Fruit fly (Drosophila melanogaster) whole organism, prepupa: ENCODE data around the gene Tango10.

Experiments used
- CG10631 ChIP-seq: fragments of 200-800 bp; sonication (Bioruptor generic); optimal IDR thresholded peaks from 2 replicates; lab custom pipeline; 2016; ENCODE audit warnings: missing biosample characterization, missing genetic modification characterization
- CG10669 ChIP-seq: fragments of 200-800 bp; sonication (Bioruptor generic); optimal IDR thresholded peaks from 3 replicates; lab custom pipeline; 2018; ENCODE audit warnings: missing biosample characterization, mild to moderate bottlenecking, missing genetic modification characterization, moderate library complexity
- CG11294 ChIP-seq: fragments of 200-800 bp; sonication (Bioruptor generic); IDR thresholded peaks from 2 replicates; pipeline ENCODE4 v1.3.6; 2022; ENCODE audit warnings: missing biosample characterization, missing genetic modification characterization
- CG15336 ChIP-seq: fragments of 200-800 bp; sonication (Bioruptor generic); IDR thresholded peaks from 2 replicates; pipeline ENCODE4 v1.3.6; 2022; ENCODE audit warnings: missing biosample characterization, missing genetic modification characterization
- CG16779 ChIP-seq: fragments of 200-800 bp; sonication (Bioruptor generic); optimal IDR thresholded peaks from 3 replicates; lab custom pipeline; 2017; ENCODE audit warnings: missing biosample characterization, mild to moderate bottlenecking, missing genetic modification characterization
- CG32006 ChIP-seq: fragments of 200-800 bp; sonication (Bioruptor generic); optimal IDR thresholded peaks from 3 replicates; lab custom pipeline; 2017; ENCODE audit warnings: missing biosample characterization, mild to moderate bottlenecking, missing genetic modification characterization
- CG3919 ChIP-seq: fragments of 200-800 bp; sonication (Bioruptor generic); optimal IDR thresholded peaks from 3 replicates; lab custom pipeline; 2016; ENCODE audit warnings: missing biosample characterization, missing genetic modification characterization
- CG4318 ChIP-seq: fragments of 200-800 bp; sonication (Bioruptor generic); optimal IDR thresholded peaks from 3 replicates; lab custom pipeline; 2017; ENCODE audit warnings: missing biosample characterization, mild to moderate bottlenecking, missing genetic modification characterization
- CG6276 ChIP-seq: fragments of 200-800 bp; sonication (Bioruptor generic); optimal IDR thresholded peaks from 2 replicates; lab custom pipeline; 2017; ENCODE audit warnings: missing biosample characterization, mild to moderate bottlenecking, missing genetic modification characterization
- CG6808 ChIP-seq: fragments of 200-800 bp; sonication (Bioruptor generic); optimal IDR thresholded peaks from 3 replicates; lab custom pipeline; 2017; ENCODE audit warnings: missing biosample characterization, missing genetic modification characterization, mild to moderate bottlenecking, moderate library complexity, missing genetic modification reagents
- CG6854 ChIP-seq: fragments of 200-800 bp; sonication (Bioruptor generic); optimal IDR thresholded peaks from 2 replicates; lab custom pipeline; 2017; ENCODE audit warnings: missing biosample characterization, mild to moderate bottlenecking, missing genetic modification characterization
- CG7368 ChIP-seq: fragments of 200-800 bp; sonication (Bioruptor generic); optimal IDR thresholded peaks from 3 replicates; lab custom pipeline; 2016; ENCODE audit warnings: missing biosample characterization, missing genetic modification characterization
- CG8119 ChIP-seq: fragments of 200-800 bp; sonication (Bioruptor generic); IDR thresholded peaks from 3 replicates; pipeline ENCODE4 v1.3.6; 2022; ENCODE audit warnings: missing biosample characterization, missing genetic modification characterization
- CG8319 ChIP-seq: fragments of 200-800 bp; sonication (Bioruptor generic); optimal IDR thresholded peaks from 3 replicates; lab custom pipeline; 2016; ENCODE audit warnings: missing biosample characterization, missing genetic modification characterization
- CG8632 ChIP-seq: fragments of 200-800 bp; sonication (Bioruptor generic); optimal IDR thresholded peaks from 3 replicates; lab custom pipeline; 2016; ENCODE audit warnings: missing biosample characterization, missing genetic modification characterization
- CG9139 ChIP-seq: fragments of 200-800 bp; sonication (Bioruptor generic); optimal IDR thresholded peaks from 3 replicates; lab custom pipeline; 2017; ENCODE audit warnings: missing biosample characterization, mild to moderate bottlenecking, missing genetic modification characterization
- Eip75B ChIP-seq: fragments of 200-800 bp; sonication (Bioruptor generic); optimal IDR thresholded peaks from 3 replicates; lab custom pipeline; 2016; ENCODE audit warnings: missing biosample characterization, missing genetic modification characterization
- Eip78C ChIP-seq: fragments of 200-800 bp; sonication (Bioruptor generic); peaks from one replicate; lab custom pipeline; 2016; ENCODE audit warnings: missing biosample characterization, missing genetic modification characterization
- Eip93F ChIP-seq: fragments of 200-800 bp; sonication (Bioruptor generic); optimal IDR thresholded peaks from 2 replicates; lab custom pipeline; 2016; ENCODE audit warnings: missing biosample characterization, mild to moderate bottlenecking, missing genetic modification characterization
- Ets21C ChIP-seq: fragments of 200-800 bp; sonication (Bioruptor generic); optimal IDR thresholded peaks from 3 replicates; lab custom pipeline; 2016; ENCODE audit warnings: missing biosample characterization, missing genetic modification characterization
- Ets96B ChIP-seq: fragments of 200-800 bp; optimal IDR thresholded peaks from 2 replicates; lab custom pipeline; 2019; ENCODE audit warnings: missing biosample characterization, mild to moderate bottlenecking, missing genetic modification characterization, moderate library complexity
- Gug ChIP-seq: fragments of 200-800 bp; sonication (Bioruptor generic); IDR thresholded peaks from 2 replicates; pipeline ENCODE4 v1.3.6; 2022; ENCODE audit warnings: missing biosample characterization, missing genetic modification characterization
- Hr38 ChIP-seq: sonication (Bioruptor generic); optimal IDR thresholded peaks from 2 replicates; lab custom pipeline; 2016; ENCODE audit warnings: missing biosample characterization, missing genetic modification characterization
- Hr39 ChIP-seq: fragments of 200-800 bp; sonication (Bioruptor generic); optimal IDR thresholded peaks from 2 replicates; lab custom pipeline; 2016; ENCODE audit warnings: missing biosample characterization, missing genetic modification characterization
- Hr4 ChIP-seq: fragments of 200-800 bp; sonication (Bioruptor generic); optimal IDR thresholded peaks from 3 replicates; lab custom pipeline; 2016; ENCODE audit warnings: missing biosample characterization, missing genetic modification characterization
- Lpt ChIP-seq: fragments of 200-800 bp; sonication (Bioruptor generic); optimal IDR thresholded peaks from 3 replicates; lab custom pipeline; 2016; ENCODE audit warnings: missing biosample characterization, missing genetic modification characterization
- Met ChIP-seq: fragments of 200-800 bp; sonication (Bioruptor generic); optimal IDR thresholded peaks from 3 replicates; lab custom pipeline; 2016; ENCODE audit warnings: missing biosample characterization, missing genetic modification characterization
- Smox ChIP-seq: fragments of 200-800 bp; sonication (Bioruptor generic); optimal IDR thresholded peaks from 3 replicates; lab custom pipeline; 2016; ENCODE audit warnings: missing biosample characterization, missing genetic modification characterization
- Sox15 ChIP-seq: fragments of 200-800 bp; sonication (Bioruptor generic); optimal IDR thresholded peaks from 3 replicates; lab custom pipeline; 2016; ENCODE audit warnings: missing biosample characterization, missing genetic modification characterization
- achi ChIP-seq: fragments of 200-800 bp; sonication (Bioruptor generic); optimal IDR thresholded peaks from 3 replicates; lab custom pipeline; 2016; ENCODE audit warnings: missing biosample characterization, missing genetic modification characterization
- acj6 ChIP-seq: fragments of 200-800 bp; sonication (Bioruptor generic); optimal IDR thresholded peaks from 3 replicates; lab custom pipeline; 2016; ENCODE audit warnings: missing biosample characterization, missing genetic modification characterization
- cyc ChIP-seq: fragments of 200-800 bp; sonication (Bioruptor generic); optimal IDR thresholded peaks from 3 replicates; lab custom pipeline; 2016; ENCODE audit warnings: missing biosample characterization, missing genetic modification characterization
- dac ChIP-seq: fragments of 200-800 bp; sonication (Bioruptor generic); optimal IDR thresholded peaks from 2 replicates; lab custom pipeline; 2017; ENCODE audit warnings: missing biosample characterization, mild to moderate bottlenecking, missing genetic modification characterization
- dsx ChIP-seq: fragments of 200-800 bp; optimal IDR thresholded peaks from 3 replicates; lab custom pipeline; 2019; ENCODE audit warnings: missing biosample characterization, mild to moderate bottlenecking, missing genetic modification characterization, moderate library complexity; ENCODE audit not compliant: poor library complexity, severe bottlenecking
- eg ChIP-seq: fragments of 200-800 bp; sonication (Bioruptor generic); IDR thresholded peaks from 3 replicates; pipeline ENCODE4 v1.3.6; 2022; ENCODE audit warnings: missing biosample characterization, missing genetic modification characterization
- esn ChIP-seq: fragments of 200-800 bp; sonication (Bioruptor generic); optimal IDR thresholded peaks from 2 replicates; lab custom pipeline; 2016; ENCODE audit warnings: missing biosample characterization, mild to moderate bottlenecking, missing genetic modification characterization, moderate library complexity
- fd85E ChIP-seq: fragments of 200-800 bp; sonication (Bioruptor generic); optimal IDR thresholded peaks from 3 replicates; lab custom pipeline; 2016; ENCODE audit warnings: missing biosample characterization, missing genetic modification characterization
- pdm3 ChIP-seq: fragments of 200-800 bp; sonication (Bioruptor generic); optimal IDR thresholded peaks from 3 replicates; lab custom pipeline; 2016; ENCODE audit warnings: missing biosample characterization, missing genetic modification characterization
- spab ChIP-seq: fragments of 200-800 bp; sonication (Bioruptor generic); optimal IDR thresholded peaks from 2 replicates; lab custom pipeline; 2017; ENCODE audit warnings: missing biosample characterization, mild to moderate bottlenecking, missing genetic modification characterization, missing genetic modification reagents
- topi ChIP-seq: fragments of 200-800 bp; sonication (Bioruptor generic); optimal IDR thresholded peaks from 3 replicates; lab custom pipeline; 2016; ENCODE audit warnings: missing biosample characterization, missing genetic modification characterization
- vri ChIP-seq: fragments of 200-800 bp; sonication (Bioruptor generic); optimal IDR thresholded peaks from 3 replicates; lab custom pipeline; 2016; ENCODE audit warnings: missing biosample characterization, mild to moderate bottlenecking, missing genetic modification characterization

Gene Tango10

dm6 chrX:11728999-11729398 lies 9.0 kb downstream of the Tango10 start, which contains the start of gene inaF-D:
TSS of gene inaF-D (minus strand) at chrX:11729099.
- no peak for TF ChIP-seq pdm3 (GFP tag; lab: Kevin White, UChicago)
- TF ChIP-seq CG4318: no peak

- TF ChIP-seq acj6 (GFP tag; lab: Kevin White, UChicago) (no peak), CG9139 (GFP tag; lab: Kevin White, UChicago) (no peak), CG3919 (GFP tag; lab: Kevin White, UChicago) (no peak), vri (GFP tag; lab: Kevin White, UChicago) (no peak), Ets21C (GFP tag; lab: Kevin White, UChicago) (no peak), pdm3 (GFP tag; lab: Kevin White, UChicago) (no peak), Eip78C (GFP tag; lab: Kevin White, UChicago) (peak; percentile 69), Ets96B (tag; lab: Kevin White, UChicago) (no peak), CG7368 (no peak), Gug (GFP tag; lab: Robert Waterston, UW) (no peak), CG4318 (peak; percentile 29), Smox (no peak), CG15336 (0 out of 2 replicates have a peak, but pooled peaks have one; percentile 22), Lpt (GFP tag; lab: Kevin White, UChicago) (no peak), Met (GFP tag; lab: Kevin White, UChicago) (no peak), CG11294 (GFP tag; lab: Robert Waterston, UW) (peak; percentile 30; the same call in 1 of the 2 replicates), CG8319 (no peak), CG32006 (peak; percentile 66), spab (no peak), achi (GFP tag; lab: Kevin White, UChicago) (no peak), CG6276 (GFP tag; lab: Kevin White, UChicago) (peak; percentile 38), esn (GFP tag; lab: Kevin White, UChicago) (peak; percentile 20), dac (peak; percentile 29), Eip93F (GFP tag; lab: Kevin White, UChicago) (no peak), Hr4 (GFP tag; lab: Kevin White, UChicago) (peak; percentile 45), Eip75B (peak; percentile 2), CG8119 (no peak)
These were observed 9.9 kb downstream of the Tango10 start for dm6 chrX:11729993-11730392.

dm6 chrX:11731665-11732064 lies 11.6 kb downstream of the Tango10 start, which contains the start of gene inaF-C:
TSS of gene inaF-C (minus strand) at chrX:11731765.
- no peak for TF ChIP-seq Hr38 (GFP tag; lab: Kevin White, UChicago)
- TF ChIP-seq Eip78C (GFP tag; lab: Kevin White, UChicago): no peak
- TF ChIP-seq CG10631 (GFP tag; lab: Kevin White, UChicago): no peak

- TF ChIP-seq CG7368 (no peak), Hr39 (GFP tag; lab: Kevin White, UChicago) (no peak), esn (GFP tag; lab: Kevin White, UChicago) (no peak), Eip75B (no peak), spab (no peak), achi (GFP tag; lab: Kevin White, UChicago) (no peak), Sox15 (GFP tag; lab: Kevin White, UChicago) (no peak), eg (GFP tag; lab: Robert Waterston, UW) (no peak), CG3919 (GFP tag; lab: Kevin White, UChicago) (no peak)
These were observed 12.6 kb downstream of the Tango10 start, which contains the start of gene inaF-B for dm6 chrX:11732670-11733069. TSS of gene inaF-B (minus strand) at chrX:11732770.

- no peak for TF ChIP-seq achi (GFP tag; lab: Kevin White, UChicago)
- peak; percentile 33 for TF ChIP-seq CG32006
- TF ChIP-seq Eip78C (GFP tag; lab: Kevin White, UChicago): peak; percentile 18
These were observed 13.8 kb downstream of the Tango10 start, which contains the start of gene inaF-A for dm6 chrX:11733795-11734194. TSS of gene inaF-A (minus strand) at chrX:11733895.

dm6 chrX:11736421-11736820 lies 16.4 kb downstream of the Tango10 start:
- TF ChIP-seq CG10669 (GFP tag; lab: Kevin White, UChicago): no peak
- no peak for TF ChIP-seq CG7368
- no peak for TF ChIP-seq CG8632 (GFP tag; lab: Kevin White, UChicago)
- peak; percentile 77 for TF ChIP-seq CG32006
- TF ChIP-seq Ets96B (tag; lab: Kevin White, UChicago): no peak
- TF ChIP-seq Gug (GFP tag; lab: Robert Waterston, UW): no peak
- no peak for TF ChIP-seq CG16779 (tag; lab: Kevin White, UChicago)
- no peak for TF ChIP-seq CG8319
- TF ChIP-seq topi (GFP tag; lab: Kevin White, UChicago): no peak
- TF ChIP-seq CG6808 (GFP tag; lab: Kevin White, UChicago): no peak
- TF ChIP-seq dac: peak; percentile 45
- TF ChIP-seq CG6854: no peak
- TF ChIP-seq dsx (GFP tag; lab: Kevin White, UChicago): no peak
- TF ChIP-seq fd85E (GFP tag; lab: Kevin White, UChicago): no peak
- TF ChIP-seq acj6 (GFP tag; lab: Kevin White, UChicago): peak; percentile 17
- TF ChIP-seq CG6276 (GFP tag; lab: Kevin White, UChicago): peak; percentile 39
- TF ChIP-seq Met (GFP tag; lab: Kevin White, UChicago): peak; percentile 5
- no peak for TF ChIP-seq cyc (GFP tag; lab: Kevin White, UChicago)
- TF ChIP-seq achi (GFP tag; lab: Kevin White, UChicago): peak; percentile 19
